Fruit fly (Drosophila melanogaster): ENCODE data around the gene Abcd3.
A peak's percentile ranks its signal among the peaks of the same experiment; 100 is the strongest.

The Abcd3 gene

DNA sequence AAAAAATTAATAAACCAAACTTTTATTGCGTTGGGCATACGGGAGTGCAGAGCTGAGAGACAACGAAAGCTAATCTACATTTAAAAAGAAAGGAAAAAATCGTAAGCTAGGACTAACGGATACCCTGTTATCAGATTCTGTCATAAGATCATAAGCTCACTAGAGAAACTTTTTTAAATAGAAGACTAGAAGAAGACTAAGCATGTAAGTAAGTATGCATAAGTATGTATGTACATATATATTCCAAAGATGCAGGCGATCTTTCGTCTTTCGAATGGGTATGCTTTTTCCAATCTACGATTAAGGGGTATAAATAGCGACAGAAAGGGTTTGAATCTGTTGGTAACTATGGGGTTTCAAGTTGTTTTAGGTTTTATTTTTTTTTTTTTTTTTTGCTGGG, 34.3 kb downstream of the Abcd3 start (continued):
- TF ChIP-seq HmgD (GFP tag; optimal IDR thresholded peaks at IDR 0.05) (no peak), insv (GFP tag; optimal IDR thresholded peaks at IDR 0.05) (no peak), CG8359 (GFP tag; optimal IDR thresholded peaks at IDR 0.05; ENCODE audit: borderline replicate concordance) (no peak), Doc3 (GFP tag; IDR thresholded peaks at IDR 0.05; ENCODE audit: partially characterized antibody) (no peak), ewg (GFP tag; optimal IDR thresholded peaks at IDR 0.05) (peak; percentile 27), CG14965 (GFP tag; optimal IDR thresholded peaks at IDR 0.05; ENCODE audit: borderline replicate concordance) (no peak), CG2889 (GFP tag; IDR thresholded peaks at IDR 0.05) (no peak), luna (GFP tag; optimal IDR thresholded peaks at IDR 0.05) (no peak), CG4360 (GFP tag; IDR thresholded peaks at IDR 0.05) (no peak), CG1233 (GFP tag; optimal IDR thresholded peaks at IDR 0.05) (no peak), ac (GFP tag; optimal IDR thresholded peaks at IDR 0.05) (no peak), CG8089 (GFP tag; optimal IDR thresholded peaks at IDR 0.05) (no peak), GATAe (GFP tag; conservative IDR thresholded peaks at IDR 0.05) (no peak), bcd (GFP tag; optimal IDR thresholded peaks at IDR 0.05) (no peak), CHES-1-like (GFP tag; optimal IDR thresholded peaks at IDR 0.05) (no peak), nerfin-2 (GFP tag; IDR thresholded peaks at IDR 0.05; ENCODE audit: partially characterized antibody) (no peak), CG14860 (GFP tag; IDR thresholded peaks at IDR 0.05; ENCODE audit: partially characterized antibody) (no peak), jumu (GFP tag; optimal IDR thresholded peaks at IDR 0.05) (peak; percentile 7), Elba2 (GFP tag; optimal IDR thresholded peaks at IDR 0.05) (no peak), Meics (GFP tag; optimal IDR thresholded peaks at IDR 0.05) (no peak), CG12769 (tag; optimal IDR thresholded peaks at IDR 0.05) (no peak), pum (GFP tag; optimal IDR thresholded peaks at IDR 0.05) (peak; percentile 21), bsh (GFP tag; optimal IDR thresholded peaks at IDR 0.05) (peak in 1 of 2 experiments; percentile 46), MBD-R2 (GFP tag; IDR thresholded peaks at IDR 0.05) (no peak), Hmr (GFP tag; optimal IDR thresholded peaks at IDR 0.05) (no peak), CG2129 (GFP tag; IDR thresholded peaks at IDR 0.05; ENCODE audit: partially characterized antibody) (no peak), CG13424 (tag; optimal IDR thresholded peaks at IDR 0.05) (no peak), da (GFP tag; optimal IDR thresholded peaks at IDR 0.05) (no peak), Sry-β (GFP tag; optimal IDR thresholded peaks at IDR 0.05) (no peak), nerfin-1 (tag; optimal IDR thresholded peaks at IDR 0.05) (no peak), CG7357 (GFP tag; IDR thresholded peaks at IDR 0.05) (0 out of 3 replicates have a peak, but pooled peaks have one; percentile 21), CG6175 (GFP tag; IDR thresholded peaks at IDR 0.05) (no peak), Dll (GFP tag; IDR thresholded peaks at IDR 0.05; ENCODE audit: partially characterized antibody) (no peak), Fer1 (GFP tag; optimal IDR thresholded peaks at IDR 0.05) (no peak), Ssrp (tag; optimal IDR thresholded peaks at IDR 0.05) (peak; percentile 22), Hand (GFP tag; optimal IDR thresholded peaks at IDR 0.05) (no peak), bab2 (GFP tag; optimal IDR thresholded peaks at IDR 0.05) (no peak), Dref (GFP tag; IDR thresholded peaks at IDR 0.05) (no peak), CG14441 (GFP tag; IDR thresholded peaks at IDR 0.05) (0 out of 2 replicates have a peak, but pooled peaks have one; percentile 18)

- TF ChIP-seq dan (GFP tag; IDR thresholded peaks at IDR 0.05), result no peak
- TF ChIP-seq CG16779 (GFP tag; IDR thresholded peaks at IDR 0.05), result no peak
- TF ChIP-seq seq (GFP tag; IDR thresholded peaks at IDR 0.05), result no peak
- TF ChIP-seq Med (GFP tag), result peak; percentile 6
- no peak for TF ChIP-seq E2f2 (GFP tag; IDR thresholded peaks at IDR 0.05)
- no peak for TF ChIP-seq Hr39 (optimal IDR thresholded peaks at IDR 0.05)
- TF ChIP-seq luna (GFP tag; optimal IDR thresholded peaks at IDR 0.05), result no peak
- no peak for TF ChIP-seq CG9609 (GFP tag; optimal IDR thresholded peaks at IDR 0.05)
- TF ChIP-seq abd-A (tag; optimal IDR thresholded peaks at IDR 0.05), result no peak
- TF ChIP-seq cad (GFP tag; optimal IDR thresholded peaks at IDR 0.05), result peak; percentile 71
- TF ChIP-seq CG4730 (GFP tag; IDR thresholded peaks at IDR 0.05), result no peak
- TF ChIP-seq aop (GFP tag; IDR thresholded peaks at IDR 0.05), result no peak
- no peak for TF ChIP-seq dpn (GFP tag; optimal IDR thresholded peaks at IDR 0.05)
- no peak for TF ChIP-seq ssp (GFP tag; IDR thresholded peaks at IDR 0.05)
- TF ChIP-seq crol (GFP tag; IDR thresholded peaks at IDR 0.05), result peak; percentile 48; the same call in 1 of the 2 replicates
- TF ChIP-seq slou (GFP tag; optimal IDR thresholded peaks at IDR 0.05), result no peak
These were observed 34.8 kb downstream of the Abcd3 start for dm6 chrX:19785403-19785802.
